Worm (Caenorhabditis elegans): ENCODE measurements around the gene R07H5.11.

The R07H5.11 gene

ce11 chrIV:11207186-11207585 lies 4.6 kb downstream of the R07H5.11 start, which contains the start of gene R07H5.9:
Gene R07H5.9 (plus strand): TSS chrIV:11207486.
- TF ChIP-seq med-1 (GFP tag; optimal IDR thresholded peaks at IDR 0.05; ENCODE audit: insufficient read depth) (no peak), cog-1 (tag; optimal IDR thresholded peaks at IDR 0.05) (no peak), T22C8.4 (GFP tag; IDR thresholded peaks at IDR 0.05) (no peak), ztf-29 (GFP tag; IDR thresholded peaks at IDR 0.05) (no peak), tab-1 (GFP tag; IDR thresholded peaks at IDR 0.05) (no peak), ztf-23 (GFP tag; IDR thresholded peaks at IDR 0.05) (no peak)

ce11 chrIV:11210781-11211256 lies 8.3 kb downstream of the R07H5.11 start, which contains the start of gene adk-1:
Gene adk-1 (minus strand): TSS chrIV:11210831.
- TF ChIP-seq ref-1 (GFP tag; conservative IDR thresholded peaks at IDR 0.05) (no peak), T22C8.4 (GFP tag; IDR thresholded peaks at IDR 0.05) (no peak), flt-1 (GFP tag; IDR thresholded peaks at IDR 0.05) (no peak), ztf-23 (GFP tag; IDR thresholded peaks at IDR 0.05) (no peak), ztf-29 (GFP tag; IDR thresholded peaks at IDR 0.05) (no peak), klf-2 (GFP tag; conservative IDR thresholded peaks at IDR 0.05) (no peak), med-1 (GFP tag; optimal IDR thresholded peaks at IDR 0.05; ENCODE audit: insufficient read depth) (no peak)

- TF ChIP-seq flt-1 (GFP tag; IDR thresholded peaks at IDR 0.05) (no peak), tab-1 (GFP tag; IDR thresholded peaks at IDR 0.05) (no peak), T22C8.4 (GFP tag; IDR thresholded peaks at IDR 0.05) (no peak), med-1 (GFP tag; optimal IDR thresholded peaks at IDR 0.05; ENCODE audit: insufficient read depth) (no peak), ref-1 (GFP tag; conservative IDR thresholded peaks at IDR 0.05) (no peak), ztf-23 (GFP tag; IDR thresholded peaks at IDR 0.05) (no peak), klf-2 (GFP tag; conservative IDR thresholded peaks at IDR 0.05) (no peak), cog-1 (tag; optimal IDR thresholded peaks at IDR 0.05) (no peak), ztf-29 (GFP tag; IDR thresholded peaks at IDR 0.05) (no peak)
Measured at ce11 chrIV:11211547-11211946, 9.0 kb downstream of the R07H5.11 start.

ce11 chrIV:11212978-11213377 lies 10.4 kb downstream of the R07H5.11 start:
- TF ChIP-seq klf-2 (GFP tag; conservative IDR thresholded peaks at IDR 0.05) (no peak), tab-1 (GFP tag; IDR thresholded peaks at IDR 0.05) (no peak), ref-1 (GFP tag; conservative IDR thresholded peaks at IDR 0.05) (no peak), T22C8.4 (GFP tag; IDR thresholded peaks at IDR 0.05) (no peak), med-1 (GFP tag; optimal IDR thresholded peaks at IDR 0.05; ENCODE audit: insufficient read depth) (no peak), ztf-23 (GFP tag; IDR thresholded peaks at IDR 0.05) (no peak), cog-1 (tag; optimal IDR thresholded peaks at IDR 0.05) (no peak)

ce11 chrIV:11218037-11218436 lies 15.5 kb downstream of the R07H5.11 start, which contains the start of gene zip-6:
Gene zip-6 (minus strand): TSS chrIV:11218137.
- TF ChIP-seq ztf-29 (GFP tag; IDR thresholded peaks at IDR 0.05): no peak
- no peak for TF ChIP-seq cog-1 (tag; optimal IDR thresholded peaks at IDR 0.05)
- no peak for TF ChIP-seq med-1 (GFP tag; optimal IDR thresholded peaks at IDR 0.05; ENCODE audit: insufficient read depth)
- TF ChIP-seq tab-1 (GFP tag; IDR thresholded peaks at IDR 0.05): no peak
- TF ChIP-seq T22C8.4 (GFP tag; IDR thresholded peaks at IDR 0.05): no peak
- TF ChIP-seq ref-1 (GFP tag; conservative IDR thresholded peaks at IDR 0.05): no peak
- no peak for TF ChIP-seq klf-2 (GFP tag; conservative IDR thresholded peaks at IDR 0.05)
- TF ChIP-seq ztf-23 (GFP tag; IDR thresholded peaks at IDR 0.05): no peak
- no peak for TF ChIP-seq flt-1 (GFP tag; IDR thresholded peaks at IDR 0.05)

- TF ChIP-seq tab-1 (GFP tag; IDR thresholded peaks at IDR 0.05) (no peak), flt-1 (GFP tag; IDR thresholded peaks at IDR 0.05) (no peak), med-1 (GFP tag; optimal IDR thresholded peaks at IDR 0.05; ENCODE audit: insufficient read depth) (no peak), ref-1 (GFP tag; conservative IDR thresholded peaks at IDR 0.05) (no peak), ztf-29 (GFP tag; IDR thresholded peaks at IDR 0.05) (no peak), ztf-23 (GFP tag; IDR thresholded peaks at IDR 0.05) (no peak), cog-1 (tag; optimal IDR thresholded peaks at IDR 0.05) (no peak), klf-2 (GFP tag; conservative IDR thresholded peaks at IDR 0.05) (no peak), T22C8.4 (GFP tag; IDR thresholded peaks at IDR 0.05) (no peak)
Measured at ce11 chrIV:11223878-11224277, 21.3 kb downstream of the R07H5.11 start, which contains the start of gene C29F4.3. Gene C29F4.3 (minus strand): TSS chrIV:11223978.

- TF ChIP-seq tab-1 (GFP tag; IDR thresholded peaks at IDR 0.05): no peak
- TF ChIP-seq klf-2 (GFP tag; conservative IDR thresholded peaks at IDR 0.05): no peak
- TF ChIP-seq T22C8.4 (GFP tag; IDR thresholded peaks at IDR 0.05): no peak
- TF ChIP-seq ref-1 (GFP tag; conservative IDR thresholded peaks at IDR 0.05): no peak
- no peak for TF ChIP-seq ztf-23 (GFP tag; IDR thresholded peaks at IDR 0.05)
- no peak for TF ChIP-seq ztf-29 (GFP tag; IDR thresholded peaks at IDR 0.05)
- TF ChIP-seq cog-1 (tag; optimal IDR thresholded peaks at IDR 0.05): no peak
- TF ChIP-seq flt-1 (GFP tag; IDR thresholded peaks at IDR 0.05): no peak
- TF ChIP-seq med-1 (GFP tag; optimal IDR thresholded peaks at IDR 0.05; ENCODE audit: insufficient read depth): no peak
Measured at ce11 chrIV:11225206-11225605, 22.6 kb downstream of the R07H5.11 start, which contains the start of gene col-125. Gene col-125 (plus strand): TSS chrIV:11225506.

ce11 chrIV:11226545-11226944 lies 24.0 kb downstream of the R07H5.11 start:
- TF ChIP-seq cog-1 (tag; optimal IDR thresholded peaks at IDR 0.05): no peak
- no peak for TF ChIP-seq ztf-29 (GFP tag; IDR thresholded peaks at IDR 0.05)
- no peak for TF ChIP-seq ztf-23 (GFP tag; IDR thresholded peaks at IDR 0.05)
- TF ChIP-seq flt-1 (GFP tag; IDR thresholded peaks at IDR 0.05): no peak
- no peak for TF ChIP-seq ref-1 (GFP tag; conservative IDR thresholded peaks at IDR 0.05)
- no peak for TF ChIP-seq klf-2 (GFP tag; conservative IDR thresholded peaks at IDR 0.05)
- TF ChIP-seq T22C8.4 (GFP tag; IDR thresholded peaks at IDR 0.05): no peak
- no peak for TF ChIP-seq tab-1 (GFP tag; IDR thresholded peaks at IDR 0.05)
- TF ChIP-seq med-1 (GFP tag; optimal IDR thresholded peaks at IDR 0.05; ENCODE audit: insufficient read depth): no peak

ce11 chrIV:11229013-11229412 lies 26.4 kb downstream of the R07H5.11 start:
- TF ChIP-seq ref-1 (GFP tag; conservative IDR thresholded peaks at IDR 0.05) (no peak), tab-1 (GFP tag; IDR thresholded peaks at IDR 0.05) (no peak), klf-2 (GFP tag; conservative IDR thresholded peaks at IDR 0.05) (no peak), med-1 (GFP tag; optimal IDR thresholded peaks at IDR 0.05; ENCODE audit: insufficient read depth) (no peak), T22C8.4 (GFP tag; IDR thresholded peaks at IDR 0.05) (no peak), flt-1 (GFP tag; IDR thresholded peaks at IDR 0.05) (no peak), cog-1 (tag; optimal IDR thresholded peaks at IDR 0.05) (no peak), ztf-23 (GFP tag; IDR thresholded peaks at IDR 0.05) (no peak), ztf-29 (GFP tag; IDR thresholded peaks at IDR 0.05) (no peak)
